Fruit fly (Drosophila melanogaster): ENCODE data around the gene CG45071.

CG45071 gene

DNA sequence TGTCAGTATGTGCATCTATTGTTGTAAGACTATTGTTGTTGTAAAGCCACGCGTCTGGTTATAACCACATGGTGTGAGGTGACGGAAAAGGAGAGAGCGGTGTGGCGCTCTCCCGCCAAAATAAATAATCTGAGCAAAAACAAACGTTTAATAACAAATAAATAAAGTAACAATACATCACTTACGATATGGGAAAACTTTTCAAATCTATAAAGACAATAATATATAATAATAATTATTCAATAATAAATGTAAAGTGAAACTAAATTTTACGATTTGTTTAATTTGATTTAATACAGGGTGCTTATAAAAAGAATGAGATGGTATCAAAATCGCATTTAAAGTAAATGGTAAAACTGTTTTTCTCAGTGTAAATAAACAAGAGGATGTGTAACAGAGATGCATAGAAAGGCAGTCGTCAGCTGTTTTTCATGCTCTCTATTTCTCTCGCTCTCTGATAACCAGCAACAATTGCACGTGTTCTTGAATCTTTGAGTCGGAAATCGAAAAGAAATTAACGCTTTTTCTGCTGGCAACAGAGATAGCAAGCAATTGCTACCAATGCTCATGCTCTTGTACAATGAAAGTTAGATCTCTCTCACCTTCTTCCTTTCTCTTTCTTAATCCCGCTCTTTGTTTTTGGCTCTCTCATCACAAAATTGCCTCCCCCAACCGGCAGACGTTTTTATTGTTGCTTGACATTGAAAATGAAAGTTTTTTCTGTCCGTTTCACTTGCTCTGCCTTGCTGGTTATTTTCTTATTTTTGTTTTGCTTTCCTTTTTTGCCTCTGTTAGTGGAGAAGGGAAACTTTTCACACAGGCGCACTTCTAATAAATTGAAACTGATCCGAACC lies 6.8 kb upstream of the CG45071 start:
- TF ChIP-seq Smox (GFP tag; optimal IDR thresholded peaks at IDR 0.05) (peak; percentile 26), lz (GFP tag; optimal IDR thresholded peaks at IDR 0.05) (peak; percentile 52), salr (GFP tag; optimal IDR thresholded peaks at IDR 0.05) (peak in 1 of 2 experiments; percentile 84), Sox15 (GFP tag; optimal IDR thresholded peaks at IDR 0.05) (no peak), fkh (GFP tag; optimal IDR thresholded peaks at IDR 0.05) (peak; percentile 95), dsx (GFP tag; optimal IDR thresholded peaks at IDR 0.05; ENCODE audit: poor library complexity, severe bottlenecking) (peak; percentile 74), CG7368 (GFP tag; optimal IDR thresholded peaks at IDR 0.05) (peak; percentile 86), fd59A (GFP tag; optimal IDR thresholded peaks at IDR 0.05) (no peak), svp (GFP tag) (peak; percentile 70), Ets21C (GFP tag; optimal IDR thresholded peaks at IDR 0.05) (no peak), topi (GFP tag; optimal IDR thresholded peaks at IDR 0.05) (peak; percentile 61), spab (GFP tag; optimal IDR thresholded peaks at IDR 0.05) (peak; percentile 77), Hr4 (GFP tag; optimal IDR thresholded peaks at IDR 0.05) (peak; percentile 43), CG8119 (GFP tag; IDR thresholded peaks at IDR 0.05) (peak; percentile 96), CG9139 (GFP tag; optimal IDR thresholded peaks at IDR 0.05) (peak; percentile 56), ss (GFP tag; optimal IDR thresholded peaks at IDR 0.05) (peak; percentile 23 to 51), Hr38 (GFP tag; optimal IDR thresholded peaks at IDR 0.05) (no peak), Eip75B (GFP tag; optimal IDR thresholded peaks at IDR 0.05) (peak; percentile 81), Sox102F (GFP tag; optimal IDR thresholded peaks at IDR 0.05) (peak; percentile 3), CG10631 (GFP tag; optimal IDR thresholded peaks at IDR 0.05) (peak; percentile 86), CG6276 (GFP tag; optimal IDR thresholded peaks at IDR 0.05) (peak; percentile 91), Gug (GFP tag; IDR thresholded peaks at IDR 0.05) (peak; percentile 90), CG4318 (GFP tag; optimal IDR thresholded peaks at IDR 0.05) (peak; percentile 74), OdsH (GFP tag; optimal IDR thresholded peaks at IDR 0.05) (peak; percentile 70), CG32006 (GFP tag; optimal IDR thresholded peaks at IDR 0.05) (peak; percentile 86), CG6808 (GFP tag; optimal IDR thresholded peaks at IDR 0.05) (peak; percentile 72), Hr39 (GFP tag; optimal IDR thresholded peaks at IDR 0.05) (no peak), Blimp-1 (GFP tag; optimal IDR thresholded peaks at IDR 0.05) (peak; percentile 94), CG6163 (GFP tag; IDR thresholded peaks at IDR 0.05) (no peak; the same call in 1 of the 3 replicates), achi (GFP tag; optimal IDR thresholded peaks at IDR 0.05) (peak; percentile 73), CG1621 (tag; optimal IDR thresholded peaks at IDR 0.05) (peak; percentile 36), eg (GFP tag; IDR thresholded peaks at IDR 0.05) (peak; percentile 94), CG10669 (GFP tag; optimal IDR thresholded peaks at IDR 0.05) (peak; percentile 79), vri (GFP tag; optimal IDR thresholded peaks at IDR 0.05) (peak; percentile 3), CG11294 (GFP tag; IDR thresholded peaks at IDR 0.05) (peak; percentile 67), CG8319 (GFP tag; optimal IDR thresholded peaks at IDR 0.05) (peak; percentile 62), fd85E (GFP tag; optimal IDR thresholded peaks at IDR 0.05) (peak; percentile 55), CG8632 (GFP tag; optimal IDR thresholded peaks at IDR 0.05) (peak; percentile 76), CG34406 (GFP tag; optimal IDR thresholded peaks at IDR 0.05) (peak; percentile 71), dac (GFP tag; optimal IDR thresholded peaks at IDR 0.05) (peak; percentile 35), CG15336 (GFP tag; IDR thresholded peaks at IDR 0.05) (peak; percentile 95), CG16779 (tag; optimal IDR thresholded peaks at IDR 0.05) (peak; percentile 53), pdm3 (GFP tag; optimal IDR thresholded peaks at IDR 0.05) (peak; percentile 18), CG3032 (tag; optimal IDR thresholded peaks at IDR 0.05) (peak; percentile 88), Eip93F (GFP tag; optimal IDR thresholded peaks at IDR 0.05) (no peak), esn (GFP tag; optimal IDR thresholded peaks at IDR 0.05) (peak; percentile 64), Sox14 (GFP tag; optimal IDR thresholded peaks at IDR 0.05) (peak; percentile 16), CG11762 (GFP tag; optimal IDR thresholded peaks at IDR 0.05; ENCODE audit: insufficient read depth) (peak; percentile 74), acj6 (GFP tag; optimal IDR thresholded peaks at IDR 0.05) (peak; percentile 63), Eip78C (GFP tag) (peak; percentile 90)

Data from whole organism, prepupa.